Fruit fly (Drosophila melanogaster): Measurements from ENCODE around the gene CG4907.

The CG4907 gene

DNA sequence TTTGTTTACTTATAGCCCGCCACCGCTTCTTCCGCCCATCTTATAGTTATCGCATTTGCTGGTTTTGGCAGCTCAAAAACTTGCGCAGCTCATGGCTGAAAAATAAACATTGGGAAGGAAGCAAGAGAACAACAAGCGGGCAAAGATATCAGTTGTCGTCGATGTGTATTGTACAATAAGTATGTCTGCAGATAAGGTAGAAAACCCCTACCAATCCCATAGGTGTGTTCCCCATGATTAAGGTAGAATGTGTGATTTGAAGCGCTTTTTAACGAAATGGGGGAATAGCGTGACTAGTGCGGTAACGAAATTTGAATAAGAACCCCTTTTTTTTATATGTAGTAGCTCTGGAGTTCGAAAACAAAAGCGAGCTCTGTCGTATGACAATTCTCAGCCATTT lies 41.4 kb downstream of the CG4907 start (continued):
- no peak for TF ChIP-seq ken (GFP tag; IDR thresholded peaks at IDR 0.05)
- no peak for TF ChIP-seq Deaf1 (tag; optimal IDR thresholded peaks at IDR 0.05)
- TF ChIP-seq Ravus (GFP tag; IDR thresholded peaks at IDR 0.05) = no peak
- TF ChIP-seq Hey (tag; optimal IDR thresholded peaks at IDR 0.05) = no peak
- no peak for TF ChIP-seq trem (tag; optimal IDR thresholded peaks at IDR 0.05)
- TF ChIP-seq Poxn (GFP tag; IDR thresholded peaks at IDR 0.05) = no peak
- TF ChIP-seq CoRest (tag; optimal IDR thresholded peaks at IDR 0.05) = no peak
- TF ChIP-seq Ssrp (tag; optimal IDR thresholded peaks at IDR 0.05) = no peak
- TF ChIP-seq CG12769 (tag; optimal IDR thresholded peaks at IDR 0.05) = peak; percentile 36
- no peak for TF ChIP-seq Chrac-16 (GFP tag; optimal IDR thresholded peaks at IDR 0.05)
- peak; percentile 18 for TF ChIP-seq exex (tag; optimal IDR thresholded peaks at IDR 0.05)
- no peak for TF ChIP-seq CG8924 (tag; optimal IDR thresholded peaks at IDR 0.05)
- no peak for TF ChIP-seq ttk (GFP tag; IDR thresholded peaks at IDR 0.05)
- peak; percentile 1 for TF ChIP-seq CG10543 (GFP tag; optimal IDR thresholded peaks at IDR 0.05)
- TF ChIP-seq CG10147 (GFP tag; optimal IDR thresholded peaks at IDR 0.05) = no peak
- TF ChIP-seq twi (tag; optimal IDR thresholded peaks at IDR 0.05) = no peak
- no peak for TF ChIP-seq al (GFP tag; IDR thresholded peaks at IDR 0.05)
- no peak for TF ChIP-seq Dip2 (GFP tag; IDR thresholded peaks at IDR 0.05)
- TF ChIP-seq Ets97D (GFP tag; optimal IDR thresholded peaks at IDR 0.05) = no peak
- no peak for TF ChIP-seq Atf3 (GFP tag; optimal IDR thresholded peaks at IDR 0.05)
- peak; percentile 4 for TF ChIP-seq sd (tag; optimal IDR thresholded peaks at IDR 0.05)
- no peak for TF ChIP-seq CG11398 (GFP tag; optimal IDR thresholded peaks at IDR 0.05)
- no peak for TF ChIP-seq HLHmδ (GFP tag; optimal IDR thresholded peaks at IDR 0.05)
- no peak for TF ChIP-seq CG1792 (GFP tag; optimal IDR thresholded peaks at IDR 0.05)
- TF ChIP-seq CG6813 (GFP tag; optimal IDR thresholded peaks at IDR 0.05) = no peak
- TF ChIP-seq ro (GFP tag; IDR thresholded peaks at IDR 0.05) = no peak
- no peak for TF ChIP-seq CG9727 (GFP tag; optimal IDR thresholded peaks at IDR 0.05)
- no peak for TF ChIP-seq HmgZ (tag; optimal IDR thresholded peaks at IDR 0.05)
- no peak for TF ChIP-seq CG34224 (GFP tag; IDR thresholded peaks at IDR 0.05; ENCODE audit: partially characterized antibody)
- no peak for TF ChIP-seq Oaz (GFP tag; IDR thresholded peaks at IDR 0.05)
- no peak for TF ChIP-seq tgo (GFP tag; IDR thresholded peaks at IDR 0.05)
- no peak for TF ChIP-seq HHEX (GFP tag; optimal IDR thresholded peaks at IDR 0.05)
- no peak for TF ChIP-seq Opbp (GFP tag; IDR thresholded peaks at IDR 0.05; ENCODE audit: partially characterized antibody)
- TF ChIP-seq CG6854 (GFP tag; optimal IDR thresholded peaks at IDR 0.05) = no peak
- no peak for TF ChIP-seq Antp (GFP tag; optimal IDR thresholded peaks at IDR 0.05)
- TF ChIP-seq fd96Cb (tag; optimal IDR thresholded peaks at IDR 0.05) = no peak
- no peak for TF ChIP-seq ase (GFP tag; IDR thresholded peaks at IDR 0.05)
- no peak for TF ChIP-seq TFAM (GFP tag; optimal IDR thresholded peaks at IDR 0.05)
- no peak for TF ChIP-seq Bgb (GFP tag; IDR thresholded peaks at IDR 0.05; ENCODE audit: partially characterized antibody)
- TF ChIP-seq kay (GFP tag; optimal IDR thresholded peaks at IDR 0.05) = no peak
- no peak for TF ChIP-seq E2f2 (GFP tag; IDR thresholded peaks at IDR 0.05)
- TF ChIP-seq H15 (GFP tag; IDR thresholded peaks at IDR 0.05) = no peak
- TF ChIP-seq CG4424 (GFP tag; optimal IDR thresholded peaks at IDR 0.05) = no peak
- TF ChIP-seq chinmo (GFP tag; IDR thresholded peaks at IDR 0.05; ENCODE audit: partially characterized antibody) = no peak
- TF ChIP-seq usp (GFP tag; optimal IDR thresholded peaks at IDR 0.05) = no peak
- no peak for TF ChIP-seq CG8089 (GFP tag; optimal IDR thresholded peaks at IDR 0.05)
- TF ChIP-seq slbo (GFP tag; IDR thresholded peaks at IDR 0.05) = no peak
- no peak for TF ChIP-seq MTF-1 (GFP tag; optimal IDR thresholded peaks at IDR 0.05; ENCODE audit: borderline replicate concordance)
- TF ChIP-seq CG10462 (GFP tag; optimal IDR thresholded peaks at IDR 0.05) = no peak
- TF ChIP-seq ranshi (GFP tag; IDR thresholded peaks at IDR 0.05) = no peak
- TF ChIP-seq CG4707 (GFP tag; optimal IDR thresholded peaks at IDR 0.05) = no peak
- TF ChIP-seq Pdp1 (GFP tag; optimal IDR thresholded peaks at IDR 0.05) = peak in 1 of 2 experiments; percentile 27

All from whole organism, embryonic.